Worm (Caenorhabditis elegans) whole organism, L4 larva: ENCODE data around the gene C27H5.2.

ENCODE experiments used
- T20F7.1 ChIP-seq: fragments of 200-800 bp; sonication (Bioruptor generic); optimal IDR thresholded peaks from 2 replicates; lab custom pipeline; 2018; ENCODE audit warnings: mild to moderate bottlenecking, missing genetic modification characterization, missing compliant biosample characterization
- ama-1 ChIP-seq: fragments of 150-350 bp; optimal IDR thresholded peaks from 2 replicates; lab custom pipeline; 2014; ENCODE audit warnings: inconsistent platforms, mixed read lengths
- daf-19 ChIP-seq: fragments of 200-800 bp; sonication (Bioruptor generic); conservative IDR thresholded peaks from 2 replicates; pipeline ENCODE4 v1.3.6; 2022; ENCODE audit warnings: missing genetic modification characterization, missing compliant biosample characterization
- fkh-10 ChIP-seq: fragments of 150-350 bp; optimal IDR thresholded peaks from 2 replicates; lab custom pipeline; 2014; ENCODE audit warnings: missing biosample characterization, missing genetic modification reagents, missing genetic modification characterization
- fos-1 ChIP-seq: fragments of 150-350 bp; optimal IDR thresholded peaks from 2 replicates; lab custom pipeline; 2014; ENCODE audit warnings: missing biosample characterization, missing genetic modification characterization
- hlh-11 ChIP-seq: fragments of 200-800 bp; sonication (Bioruptor generic); optimal IDR thresholded peaks from 2 replicates; lab custom pipeline; 2018; ENCODE audit warnings: mild to moderate bottlenecking, missing genetic modification characterization, missing compliant biosample characterization
- lin-13 ChIP-seq: fragments of 150-350 bp; optimal IDR thresholded peaks from 2 replicates; lab custom pipeline; 2014; ENCODE audit warnings: missing biosample characterization, missing genetic modification reagents, missing genetic modification characterization
- madf-9 ChIP-seq: fragments of 200-800 bp; sonication (Bioruptor generic); conservative IDR thresholded peaks from 2 replicates; pipeline ENCODE4 v1.3.6; 2022; ENCODE audit warnings: missing genetic modification reagents, missing genetic modification characterization, missing compliant biosample characterization
- nhr-111 ChIP-seq: fragments of 200-800 bp; sonication (Bioruptor generic); optimal IDR thresholded peaks from 2 replicates; lab custom pipeline; 2018; ENCODE audit warnings: mild to moderate bottlenecking, missing genetic modification characterization, missing compliant biosample characterization

DNA sequence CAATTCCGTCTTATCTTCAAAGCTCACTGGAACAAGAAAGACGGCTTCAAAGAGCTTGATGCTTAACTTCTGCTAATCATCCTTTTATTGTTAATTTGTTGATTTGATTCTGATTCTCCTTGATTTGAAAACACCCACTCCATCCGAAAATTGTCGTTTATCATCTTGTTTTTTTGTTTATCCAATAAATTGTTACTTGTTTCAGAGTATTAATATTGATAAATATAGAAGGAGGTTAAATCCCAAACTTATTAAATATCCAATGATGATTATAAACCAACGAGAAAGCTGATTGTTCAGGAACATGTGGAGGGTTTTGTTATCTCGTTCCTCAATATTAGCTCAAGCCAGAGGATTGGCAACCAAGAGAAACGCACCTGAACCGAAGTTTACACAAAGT is 42.6 kb upstream of the C27H5.2 start, which contains the start of gene F10E7.6:
- TF ChIP-seq fos-1 (tag; lab: Kevin White, UChicago) (no peak), hlh-11 (tag; lab: Kevin White, UChicago) (no peak), daf-19 (no peak), madf-9 (GFP tag; lab: Robert Waterston, UW) (no peak), lin-13 (GFP tag; lab: Kevin White, UChicago) (no peak), fkh-10 (no peak), nhr-111 (GFP tag; lab: Kevin White, UChicago) (no peak), ama-1 (lab: Kevin White, UChicago) (no peak), T20F7.1 (GFP tag; lab: Kevin White, UChicago) (no peak)
